Fruit fly (Drosophila melanogaster) whole organism, embryonic: ENCODE measurements around the gene Spc105R.

Source experiments
- Ada2b ChIP-seq: fragments of 200-800 bp; sonication (Bioruptor generic); IDR thresholded peaks from 2 replicates; pipeline ENCODE4 v1.3.6; 2022; ENCODE audit warnings: missing biosample characterization, missing genetic modification characterization
- Bdp1 ChIP-seq: fragments of 200-800 bp; sonication (Bioruptor generic); optimal IDR thresholded peaks from 3 replicates; lab custom pipeline; 2016; ENCODE audit warnings: missing biosample characterization, missing genetic modification characterization
- Bteb2 ChIP-seq: fragments of 200-800 bp; sonication (Bioruptor generic); optimal IDR thresholded peaks from 2 replicates; lab custom pipeline; 2016; ENCODE audit warnings: missing biosample characterization, missing genetic modification characterization
- CG11504 ChIP-seq: fragments of 200-800 bp; sonication (Bioruptor generic); optimal IDR thresholded peaks from 3 replicates; lab custom pipeline; 2019; ENCODE audit warnings: missing biosample characterization, mild to moderate bottlenecking, missing genetic modification characterization, moderate library complexity
- CG12744 ChIP-seq: fragments of 200-800 bp; sonication (Bioruptor generic); optimal IDR thresholded peaks from 2 replicates; lab custom pipeline; 2016; ENCODE audit warnings: missing biosample characterization, missing genetic modification characterization
- CG13123 ChIP-seq: fragments of 200-800 bp; sonication (Bioruptor generic); optimal IDR thresholded peaks from 2 replicates; lab custom pipeline; 2016; ENCODE audit warnings: missing biosample characterization, missing genetic modification characterization
- CG13775 ChIP-seq: fragments of 200-800 bp; sonication (Bioruptor generic); optimal IDR thresholded peaks from 3 replicates; lab custom pipeline; 2017; ENCODE audit warnings: missing biosample characterization, mild to moderate bottlenecking, missing genetic modification characterization
- CG18476 ChIP-seq: fragments of 200-800 bp; sonication (Bioruptor generic); optimal IDR thresholded peaks from 2 replicates; lab custom pipeline; 2016; ENCODE audit warnings: missing biosample characterization, mild to moderate bottlenecking, missing genetic modification characterization
- CG3407 ChIP-seq: fragments of 200-800 bp; sonication (Bioruptor generic); optimal IDR thresholded peaks from 2 replicates; lab custom pipeline; 2018; ENCODE audit warnings: missing biosample characterization, mild to moderate bottlenecking, missing genetic modification characterization
- CG3838 ChIP-seq: fragments of 200-800 bp; sonication (Bioruptor generic); optimal IDR thresholded peaks from 3 replicates; lab custom pipeline; 2016; ENCODE audit warnings: missing biosample characterization, missing genetic modification characterization
- CG4282 ChIP-seq: fragments of 200-800 bp; sonication (Bioruptor generic); optimal IDR thresholded peaks from 2 replicates; lab custom pipeline; 2016; ENCODE audit warnings: missing biosample characterization, missing genetic modification characterization
- CG4730 ChIP-seq: fragments of 200-800 bp; sonication (Bioruptor generic); IDR thresholded peaks from 2 replicates; pipeline ENCODE4 v1.3.6; 2022; ENCODE audit warnings: missing biosample characterization, missing genetic modification characterization
- CG6254 ChIP-seq: fragments of 200-800 bp; sonication (Bioruptor generic); optimal IDR thresholded peaks from 3 replicates; lab custom pipeline; 2017; ENCODE audit warnings: mild to moderate bottlenecking, missing biosample characterization, missing genetic modification reagents, missing genetic modification characterization
- CG8944 ChIP-seq: fragments of 200-800 bp; sonication (Bioruptor generic); optimal IDR thresholded peaks from 3 replicates; lab custom pipeline; 2016; ENCODE audit warnings: missing biosample characterization, missing genetic modification characterization
- CTCF ChIP-seq: fragments of 200-800 bp; sonication (Bioruptor generic); optimal IDR thresholded peaks from 2 replicates; lab custom pipeline; 2017; ENCODE audit warnings: missing biosample characterization, mild to moderate bottlenecking, missing genetic modification characterization, moderate library complexity
- Chrac-16 ChIP-seq: fragments of 200-800 bp; sonication (Bioruptor generic); optimal IDR thresholded peaks from 3 replicates; lab custom pipeline; 2016; ENCODE audit warnings: missing biosample characterization, missing genetic modification characterization
- Dll ChIP-seq: fragments of 200-800 bp; sonication (Bioruptor generic); IDR thresholded peaks from 4 replicates; pipeline ENCODE4 v1.3.6; 2022; ENCODE audit warnings: missing biosample characterization, missing genetic modification characterization; ENCODE audit not compliant: partially characterized antibody
- Hmr ChIP-seq: fragments of 200-800 bp; sonication (Bioruptor generic); optimal IDR thresholded peaks from 3 replicates; lab custom pipeline; 2017; ENCODE audit warnings: mild to moderate bottlenecking, missing biosample characterization, missing genetic modification reagents, missing genetic modification characterization
- Hr39 ChIP-seq: fragments of >200 bp; optimal IDR thresholded peaks from 2 replicates; lab custom pipeline; 2017
- Hsf ChIP-seq: fragments of 200-800 bp; sonication (Bioruptor generic); optimal IDR thresholded peaks from 3 replicates; lab custom pipeline; 2016; ENCODE audit warnings: missing biosample characterization, missing genetic modification characterization
- NC2α ChIP-seq: fragments of 200-800 bp; sonication (Bioruptor generic); optimal IDR thresholded peaks from 2 replicates; lab custom pipeline; 2016; ENCODE audit warnings: missing biosample characterization, missing genetic modification characterization
- Neu2 ChIP-seq: fragments of 200-800 bp; sonication (Bioruptor generic); optimal IDR thresholded peaks from 3 replicates; lab custom pipeline; 2016; ENCODE audit warnings: missing biosample characterization, missing genetic modification characterization, borderline replicate concordance
- Oli ChIP-seq: fragments of 200-800 bp; sonication (Bioruptor generic); optimal IDR thresholded peaks from 2 replicates; lab custom pipeline; 2018; ENCODE audit warnings: missing biosample characterization, mild to moderate bottlenecking, missing genetic modification characterization, moderate library complexity
- Opbp ChIP-seq: fragments of 200-800 bp; sonication (Bioruptor generic); IDR thresholded peaks from 3 replicates; pipeline ENCODE4 v1.3.6; 2022; ENCODE audit warnings: missing biosample characterization, missing genetic modification characterization; ENCODE audit not compliant: partially characterized antibody
- Optix ChIP-seq: fragments of 200-800 bp; sonication (Bioruptor generic); IDR thresholded peaks from 3 replicates; pipeline ENCODE4 v1.3.6; 2022; ENCODE audit warnings: missing biosample characterization, missing genetic modification characterization
- Ravus ChIP-seq: fragments of 200-800 bp; sonication (Bioruptor generic); IDR thresholded peaks from 2 replicates; pipeline ENCODE4 v1.3.6; 2022; ENCODE audit warnings: missing biosample characterization, missing genetic modification characterization
- Sox100B ChIP-seq: fragments of 200-800 bp; sonication (Bioruptor generic); optimal IDR thresholded peaks from 3 replicates; lab custom pipeline; 2018; ENCODE audit warnings: missing biosample characterization, mild to moderate bottlenecking, missing genetic modification characterization
- Vsx1 ChIP-seq: fragments of 200-800 bp; sonication (Bioruptor generic); optimal IDR thresholded peaks from 2 replicates; lab custom pipeline; 2017; ENCODE audit warnings: missing biosample characterization, mild to moderate bottlenecking, missing genetic modification characterization, missing genetic modification reagents
- Xbp1 ChIP-seq: fragments of 200-800 bp; sonication (Bioruptor generic); optimal IDR thresholded peaks from 3 replicates; lab custom pipeline; 2016; ENCODE audit warnings: missing biosample characterization, mild to moderate bottlenecking, missing genetic modification characterization
- al ChIP-seq: fragments of 200-800 bp; sonication (Bioruptor generic); IDR thresholded peaks from 2 replicates; pipeline ENCODE4 v1.3.6; 2022; ENCODE audit warnings: missing biosample characterization, missing genetic modification characterization
- amos ChIP-seq: fragments of 200-800 bp; sonication (Bioruptor generic); IDR thresholded peaks from 2 replicates; pipeline ENCODE4 v1.3.6; 2022; ENCODE audit warnings: missing biosample characterization, missing genetic modification characterization; ENCODE audit not compliant: partially characterized antibody
- az2 ChIP-seq: fragments of 200-800 bp; sonication (Bioruptor generic); optimal IDR thresholded peaks from 3 replicates; lab custom pipeline; 2016; ENCODE audit warnings: missing biosample characterization, missing genetic modification characterization
- chif ChIP-seq, 2 experiments: fragments of 200-800 bp; sonication (Bioruptor generic); optimal IDR thresholded peaks; 3 replicates each; lab custom pipeline; 2016; ENCODE audit warnings: missing biosample characterization in 2 of 2, missing genetic modification characterization in 2 of 2
- corto ChIP-seq: fragments of 200-800 bp; sonication (Bioruptor generic); optimal IDR thresholded peaks from 2 replicates; lab custom pipeline; 2016; ENCODE audit warnings: missing biosample characterization, mild to moderate bottlenecking, missing genetic modification characterization, moderate library complexity
- crol ChIP-seq: fragments of 200-800 bp; sonication (Bioruptor generic); IDR thresholded peaks from 2 replicates; pipeline ENCODE4 v1.3.6; 2022; ENCODE audit warnings: missing biosample characterization, missing genetic modification characterization
- dysf ChIP-seq: fragments of 200-800 bp; sonication (Bioruptor generic); IDR thresholded peaks from 3 replicates; pipeline ENCODE4 v1.3.6; 2022; ENCODE audit warnings: missing biosample characterization, missing genetic modification characterization
- ewg ChIP-seq: fragments of 200-800 bp; sonication (Bioruptor generic); optimal IDR thresholded peaks from 3 replicates; lab custom pipeline; 2017; ENCODE audit warnings: mild to moderate bottlenecking, missing biosample characterization, missing genetic modification reagents, missing genetic modification characterization
- inv ChIP-seq: fragments of 200-800 bp; sonication (Bioruptor generic); IDR thresholded peaks from 2 replicates; pipeline ENCODE4 v1.3.6; 2022; ENCODE audit warnings: missing biosample characterization, missing genetic modification characterization; ENCODE audit not compliant: partially characterized antibody
- jigr1 ChIP-seq: fragments of 200-800 bp; sonication (Bioruptor generic); IDR thresholded peaks from 3 replicates; pipeline ENCODE4 v1.3.6; 2022; ENCODE audit warnings: missing biosample characterization, missing genetic modification characterization
- lab ChIP-seq: fragments of 200-800 bp; sonication (Bioruptor generic); optimal IDR thresholded peaks from 3 replicates; lab custom pipeline; 2017; ENCODE audit warnings: missing biosample characterization, missing genetic modification characterization, mild to moderate bottlenecking, moderate library complexity, missing genetic modification reagents
- lbe ChIP-seq: fragments of 200-800 bp; sonication (Bioruptor generic); optimal IDR thresholded peaks from 2 replicates; lab custom pipeline; 2016; ENCODE audit warnings: missing biosample characterization, mild to moderate bottlenecking, missing genetic modification characterization
- org-1 ChIP-seq: fragments of 200-800 bp; sonication (Bioruptor generic); optimal IDR thresholded peaks from 2 replicates; lab custom pipeline; 2017; ENCODE audit warnings: missing biosample characterization, missing genetic modification characterization
- p53 ChIP-seq: fragments of 200-800 bp; sonication (Bioruptor generic); optimal IDR thresholded peaks from 2 replicates; lab custom pipeline; 2016; ENCODE audit warnings: missing biosample characterization, missing genetic modification characterization
- pzg ChIP-seq: fragments of 200-800 bp; sonication (Bioruptor generic); optimal IDR thresholded peaks from 3 replicates; lab custom pipeline; 2018; ENCODE audit warnings: missing biosample characterization, mild to moderate bottlenecking, missing genetic modification characterization, moderate library complexity
- ranshi ChIP-seq: fragments of 200-800 bp; sonication (Bioruptor generic); IDR thresholded peaks from 2 replicates; pipeline ENCODE4 v1.3.6; 2022; ENCODE audit warnings: missing biosample characterization, missing genetic modification characterization
- ro ChIP-seq: fragments of 200-800 bp; sonication (Bioruptor generic); IDR thresholded peaks from 2 replicates; pipeline ENCODE4 v1.3.6; 2022; ENCODE audit warnings: missing biosample characterization, missing genetic modification characterization
- scrt ChIP-seq: fragments of 200-800 bp; sonication (Bioruptor generic); optimal IDR thresholded peaks from 2 replicates; lab custom pipeline; 2018; ENCODE audit warnings: missing biosample characterization, mild to moderate bottlenecking, missing genetic modification characterization, moderate library complexity
- slou ChIP-seq: fragments of 200-800 bp; sonication (Bioruptor generic); optimal IDR thresholded peaks from 3 replicates; lab custom pipeline; 2016; ENCODE audit warnings: missing biosample characterization, missing genetic modification characterization
- sug ChIP-seq: fragments of 200-800 bp; optimal IDR thresholded peaks from 2 replicates; lab custom pipeline; 2019; ENCODE audit warnings: missing biosample characterization, mild to moderate bottlenecking, missing genetic modification characterization, moderate library complexity
- vfl ChIP-seq: fragments of 200-800 bp; sonication (Bioruptor generic); optimal IDR thresholded peaks from 2 replicates; lab custom pipeline; 2016; ENCODE audit warnings: missing biosample characterization, missing genetic modification characterization
- vvl ChIP-seq: fragments of 200-800 bp; sonication (Bioruptor generic); IDR thresholded peaks from 2 replicates; pipeline ENCODE4 v1.3.6; 2022; ENCODE audit warnings: missing biosample characterization, missing genetic modification characterization

Gene Spc105R

DNA sequence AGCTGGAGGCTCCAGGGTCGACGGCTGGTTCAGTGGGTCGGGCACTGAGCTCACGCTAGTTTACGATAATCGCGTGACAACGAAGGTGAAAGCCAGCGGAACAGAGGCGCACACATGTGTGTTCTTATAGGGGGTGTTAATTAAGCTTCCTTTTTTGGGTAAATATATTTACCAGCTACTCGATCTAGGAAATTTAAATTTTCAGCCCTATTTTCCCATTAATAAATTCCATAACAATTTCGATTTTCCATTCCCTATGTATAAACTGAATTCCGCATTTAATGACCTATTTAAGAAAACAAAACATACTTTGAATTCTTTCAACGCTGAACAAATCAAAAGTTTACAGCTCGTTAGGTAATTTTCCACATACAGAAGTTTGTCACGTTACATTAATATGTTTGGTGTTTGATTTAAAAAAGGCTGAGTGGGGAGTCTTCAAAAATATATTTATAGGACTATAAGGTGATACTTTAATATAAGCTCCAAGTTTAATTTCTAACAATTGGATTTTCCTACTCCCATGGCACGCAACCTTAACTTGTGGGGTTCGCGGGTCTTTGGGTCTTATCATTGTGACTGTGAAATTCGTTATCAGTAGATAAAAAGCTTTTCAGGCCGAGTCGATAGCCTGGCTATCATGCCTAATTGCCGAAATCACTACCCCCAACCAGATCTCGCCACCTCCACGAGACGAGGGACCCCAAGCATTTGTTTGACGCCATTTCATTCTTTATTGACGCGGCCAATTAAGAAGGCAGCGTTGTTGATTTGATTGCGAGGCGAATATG is 37.0 kb downstream of the Spc105R start, which contains the start of gene CG13255 (continued):
- TF ChIP-seq ro (GFP tag; lab: Robert Waterston, UW) (no peak), Optix (no peak), CG13123 (GFP tag; lab: Kevin White, UChicago) (no peak), chif (GFP tag; optimal IDR thresholded peaks at IDR 0.05; lab: Kevin White, UChicago) (peak in 1 of 2 experiments; percentile 29), org-1 (peak; percentile 59), NC2α (no peak), CG18476 (GFP tag; lab: Kevin White, UChicago) (no peak), p53 (GFP tag; lab: Kevin White, UChicago) (no peak), slou (GFP tag; lab: Kevin White, UChicago) (peak; percentile 4), Vsx1 (GFP tag; lab: Kevin White, UChicago) (peak; percentile 74), inv (GFP tag; lab: Robert Waterston, UW) (no peak), lab (GFP tag; lab: Kevin White, UChicago) (peak; percentile 52), ewg (no peak), Opbp (no peak), amos (GFP tag; lab: Robert Waterston, UW) (no peak), Ada2b (no peak), dysf (peak; percentile 64; the same call in 2 of the 3 replicates), pzg (GFP tag; lab: Kevin White, UChicago) (no peak), Hsf (GFP tag; lab: Kevin White, UChicago) (no peak), CG8944 (GFP tag; lab: Kevin White, UChicago) (no peak), Chrac-16 (GFP tag; lab: Kevin White, UChicago) (peak; percentile 34), CTCF (GFP tag; lab: Kevin White, UChicago) (no peak), Xbp1 (peak; percentile 21), CG11504 (tag; lab: Kevin White, UChicago) (peak; percentile 66), al (GFP tag; lab: Robert Waterston, UW) (0 out of 2 replicates have a peak, but pooled peaks have one; percentile 25), sug (tag; lab: Kevin White, UChicago) (peak; percentile 95), Sox100B (peak; percentile 61), CG3407 (GFP tag; lab: Kevin White, UChicago) (no peak), Dll (GFP tag; lab: Robert Waterston, UW) (no peak), Ravus (GFP tag; lab: Robert Waterston, UW) (no peak), lbe (GFP tag; lab: Kevin White, UChicago) (no peak), CG4730 (GFP tag; lab: Robert Waterston, UW) (no peak), Oli (tag; lab: Kevin White, UChicago) (peak; percentile 58), Bteb2 (GFP tag; lab: Kevin White, UChicago) (peak; percentile 47), crol (GFP tag; lab: Robert Waterston, UW) (no peak), az2 (GFP tag; lab: Kevin White, UChicago) (peak; percentile 14), CG12744 (GFP tag; lab: Kevin White, UChicago) (no peak), Bdp1 (GFP tag; lab: Kevin White, UChicago) (no peak), scrt (no peak), Neu2 (no peak), CG6254 (no peak), CG4282 (GFP tag; lab: Kevin White, UChicago) (no peak), CG13775 (GFP tag; lab: Kevin White, UChicago) (peak; percentile 49), ranshi (GFP tag; lab: Robert Waterston, UW) (peak; percentile 47; the same call in 1 of the 2 replicates), Hr39 (no peak), corto (GFP tag; lab: Kevin White, UChicago) (no peak), vvl (no peak), CG3838 (no peak), jigr1 (GFP tag; lab: Robert Waterston, UW) (no peak), Hmr (GFP tag; lab: Kevin White, UChicago) (peak; percentile 70), vfl (GFP tag; lab: Kevin White, UChicago) (peak; percentile 14)
